Worm (Caenorhabditis elegans) whole organism, L1 larva: ENCODE data around the gene otub-1.
"Not testable (repeated sequence)": the region's sequence is repeated elsewhere in the genome, so short reads cannot be mapped to it uniquely, and the experiment has no call there.

Experiments used
- C04F5.9 ChIP-seq: sonication (generic microtip); optimal IDR thresholded peaks from 2 replicates; lab custom pipeline; 2016; ENCODE audit warnings: missing genetic modification characterization, missing compliant biosample characterization
- C16A3.4 ChIP-seq: fragments of 150-350 bp; optimal IDR thresholded peaks from 2 replicates; lab custom pipeline; 2014; ENCODE audit warnings: missing biosample characterization, missing genetic modification characterization
- C34B4.2 ChIP-seq: sonication (generic microtip); optimal IDR thresholded peaks from 2 replicates; lab custom pipeline; 2017; ENCODE audit warnings: mild to moderate bottlenecking, missing genetic modification characterization, missing compliant biosample characterization
- F16B12.6 ChIP-seq: fragments of 150-350 bp; optimal IDR thresholded peaks from 2 replicates; lab custom pipeline; 2014; ENCODE audit warnings: missing biosample characterization, missing genetic modification characterization
- alr-1 ChIP-seq: fragments of 200-800 bp; sonication (Bioruptor generic); optimal IDR thresholded peaks from 2 replicates; lab custom pipeline; 2018; ENCODE audit warnings: borderline replicate concordance, mild to moderate bottlenecking, missing genetic modification characterization, missing compliant biosample characterization
- aly-2 ChIP-seq: fragments of 150-350 bp; optimal IDR thresholded peaks from 2 replicates; lab custom pipeline; 2014; ENCODE audit warnings: missing biosample characterization, missing genetic modification characterization
- ceh-63 ChIP-seq: fragments of 200-800 bp; sonication (Bioruptor generic); optimal IDR thresholded peaks from 2 replicates; lab custom pipeline; 2018; ENCODE audit warnings: mild to moderate bottlenecking, missing genetic modification characterization, missing compliant biosample characterization
- ceh-8 ChIP-seq: fragments of 200-800 bp; sonication (Bioruptor generic); optimal IDR thresholded peaks from 2 replicates; lab custom pipeline; 2018; ENCODE audit warnings: mild to moderate bottlenecking, missing genetic modification characterization, moderate library complexity, missing compliant biosample characterization
- ceh-82 ChIP-seq, 3 experiments: fragments of 150-350 bp in 1 of 3; sonication (generic microtip) in 2 of 3; optimal IDR thresholded peaks; 2 replicates each; lab custom pipeline; 2014 to 2017; ENCODE audit warnings: missing biosample characterization in 3 of 3, missing genetic modification characterization in 3 of 3
- ceh-88 ChIP-seq: fragments of 200-800 bp; sonication (Bioruptor generic); IDR thresholded peaks from 2 replicates; pipeline ENCODE4 v1.3.6; 2022; ENCODE audit warnings: missing genetic modification characterization, missing compliant biosample characterization
- ces-1 ChIP-seq: fragments of 150-350 bp; optimal IDR thresholded peaks from 2 replicates; lab custom pipeline; 2014; ENCODE audit warnings: missing biosample characterization, missing genetic modification reagents, missing genetic modification characterization
- efl-1 ChIP-seq, 4 experiments: fragments of 150-350 bp; optimal IDR thresholded peaks in 3 of 4; peaks in 1 of 4; 1 replicate in 1 of 4; 2 replicates in 3 of 4; lab custom pipeline; 2014; ENCODE audit warnings: missing biosample characterization in 2 of 4, missing genetic modification characterization in 2 of 4, missing genetic modification reagents in 2 of 4
- efl-3 ChIP-seq: fragments of 200-800 bp; sonication (Bioruptor generic); optimal IDR thresholded peaks from 2 replicates; lab custom pipeline; 2018; ENCODE audit warnings: mild to moderate bottlenecking, missing genetic modification characterization, missing compliant biosample characterization
- egl-13 ChIP-seq: sonication (generic microtip); optimal IDR thresholded peaks from 2 replicates; lab custom pipeline; 2016; ENCODE audit warnings: missing genotype, missing genetic modification reagents, missing genetic modification characterization, missing compliant biosample characterization
- egl-27 ChIP-seq, 2 experiments: fragments of 150-350 bp in 1 of 2; sonication (generic microtip); optimal IDR thresholded peaks; 3 replicates each; lab custom pipeline; 2017 to 2018; ENCODE audit warnings: missing biosample characterization in 2 of 2, missing genetic modification characterization in 2 of 2, missing genetic modification reagents in 2 of 2
- elt-3 ChIP-seq, 6 experiments: fragments of 150-350 bp in 1 of 6; sonication (generic microtip); optimal IDR thresholded peaks; 2 replicates each; lab custom pipeline; 2017 to 2018; ENCODE audit warnings: missing biosample characterization in 6 of 6, missing genetic modification characterization in 6 of 6, inconsistent platforms in 1 of 6
- ets-5 ChIP-seq: fragments of 200-800 bp; sonication (Bioruptor generic); IDR thresholded peaks from 2 replicates; pipeline ENCODE4 v1.3.6; 2022; ENCODE audit warnings: missing genetic modification characterization, missing compliant biosample characterization
- fkh-8 ChIP-seq: sonication (generic microtip); optimal IDR thresholded peaks from 2 replicates; lab custom pipeline; 2016; ENCODE audit warnings: mild to moderate bottlenecking, missing genetic modification characterization, missing compliant biosample characterization
- fos-1 ChIP-seq: fragments of 150-350 bp; optimal IDR thresholded peaks from 2 replicates; lab custom pipeline; 2014; ENCODE audit warnings: missing biosample characterization, missing genetic modification characterization
- hlh-17 ChIP-seq: fragments of 200-800 bp; sonication (Bioruptor generic); optimal IDR thresholded peaks from 2 replicates; lab custom pipeline; 2018; ENCODE audit warnings: missing genetic modification characterization, mild to moderate bottlenecking, missing compliant biosample characterization, moderate library complexity, borderline replicate concordance
- hpl-2 ChIP-seq: fragments of 150-350 bp; optimal IDR thresholded peaks from 2 replicates; lab custom pipeline; 2014; ENCODE audit warnings: missing biosample characterization, missing genetic modification reagents, missing genetic modification characterization
- jun-1 ChIP-seq: fragments of 150-350 bp; optimal IDR thresholded peaks from 2 replicates; lab custom pipeline; 2014; ENCODE audit warnings: missing biosample characterization, missing genetic modification reagents, missing genetic modification characterization
- lin-14 ChIP-seq: fragments of 200-800 bp; sonication (Bioruptor generic); optimal IDR thresholded peaks from 2 replicates; lab custom pipeline; 2018; ENCODE audit warnings: mild to moderate bottlenecking, missing genetic modification characterization, moderate library complexity, missing compliant biosample characterization
- lin-15B ChIP-seq: fragments of 150-350 bp; sonication (generic microtip); optimal IDR thresholded peaks from 3 replicates; lab custom pipeline; 2014; ENCODE audit warnings: missing biosample characterization, missing genetic modification characterization
- lsy-2 ChIP-seq, 2 experiments: fragments of 150-350 bp; optimal IDR thresholded peaks; 2 replicates each; lab custom pipeline; 2014; ENCODE audit warnings: missing biosample characterization in 2 of 2, missing genetic modification characterization in 2 of 2
- mdl-1 ChIP-seq, 2 experiments: fragments of 150-350 bp; optimal IDR thresholded peaks; 2 replicates each; lab custom pipeline; 2014 to 2017; ENCODE audit warnings: missing biosample characterization in 2 of 2, missing genetic modification characterization in 2 of 2, inconsistent platforms in 1 of 2
- mep-1 ChIP-seq: fragments of 150-350 bp; optimal IDR thresholded peaks from 2 replicates; lab custom pipeline; 2014; ENCODE audit warnings: missing biosample characterization, missing genetic modification characterization
- nhr-19 ChIP-seq: fragments of 200-800 bp; sonication (Bioruptor generic); conservative IDR thresholded peaks from 2 replicates; pipeline ENCODE4 v1.3.6; 2022; ENCODE audit warnings: missing genetic modification characterization, missing compliant biosample characterization
- nhr-237 ChIP-seq: fragments of 150-350 bp; optimal IDR thresholded peaks from 2 replicates; lab custom pipeline; 2014; ENCODE audit warnings: missing biosample characterization, missing genetic modification characterization
- nhr-28 ChIP-seq: fragments of 150-350 bp; optimal IDR thresholded peaks from 2 replicates; lab custom pipeline; 2014; ENCODE audit warnings: missing biosample characterization, missing genetic modification characterization
- nhr-71 ChIP-seq: sonication (generic microtip); optimal IDR thresholded peaks from 2 replicates; lab custom pipeline; 2016; ENCODE audit warnings: mild to moderate bottlenecking, missing genetic modification characterization, moderate library complexity, missing compliant biosample characterization
- nhr-77 ChIP-seq: fragments of 150-350 bp; optimal IDR thresholded peaks from 2 replicates; lab custom pipeline; 2014; ENCODE audit warnings: missing biosample characterization, missing genetic modification characterization
- nhr-84 ChIP-seq: sonication (generic microtip); optimal IDR thresholded peaks from 2 replicates; lab custom pipeline; 2017; ENCODE audit warnings: missing biosample characterization, missing genetic modification characterization
- nhr-85 ChIP-seq: sonication (generic microtip); peaks from one replicate; lab custom pipeline; 2016; ENCODE audit warnings: missing genetic modification characterization, inconsistent platforms, missing compliant biosample characterization
- pag-3 ChIP-seq: sonication (generic microtip); optimal IDR thresholded peaks from 2 replicates; lab custom pipeline; 2017; ENCODE audit warnings: missing genetic modification characterization, mild to moderate bottlenecking, missing compliant biosample characterization, antibody characterized with exemption, borderline replicate concordance; ENCODE audit not compliant: insufficient read depth
- snu-23 ChIP-seq: sonication (generic microtip); optimal IDR thresholded peaks from 2 replicates; lab custom pipeline; 2016; ENCODE audit warnings: missing genetic modification characterization, missing compliant biosample characterization
- sox-4 ChIP-seq: sonication (generic microtip); optimal IDR thresholded peaks from 2 replicates; lab custom pipeline; 2016; ENCODE audit warnings: missing genetic modification characterization, missing compliant biosample characterization
- sptf-1 ChIP-seq: fragments of 150-350 bp; optimal IDR thresholded peaks from 2 replicates; lab custom pipeline; 2014; ENCODE audit warnings: missing biosample characterization, missing genetic modification characterization
- tlp-1 ChIP-seq: fragments of 150-350 bp; optimal IDR thresholded peaks from 2 replicates; lab custom pipeline; 2014; ENCODE audit warnings: missing biosample characterization, missing genetic modification characterization
- unc-130 ChIP-seq: fragments of 150-350 bp; optimal IDR thresholded peaks from 2 replicates; lab custom pipeline; 2017; ENCODE audit warnings: missing biosample characterization, missing genetic modification characterization, inconsistent platforms
- unc-62 ChIP-seq: fragments of 150-350 bp; optimal IDR thresholded peaks from 2 replicates; lab custom pipeline; 2014; ENCODE audit warnings: missing biosample characterization, missing genetic modification reagents, missing genetic modification characterization
- zag-1 ChIP-seq: fragments of 150-350 bp; optimal IDR thresholded peaks from 2 replicates; lab custom pipeline; 2014; ENCODE audit warnings: missing biosample characterization, missing genetic modification characterization

otub-1 gene

DNA sequence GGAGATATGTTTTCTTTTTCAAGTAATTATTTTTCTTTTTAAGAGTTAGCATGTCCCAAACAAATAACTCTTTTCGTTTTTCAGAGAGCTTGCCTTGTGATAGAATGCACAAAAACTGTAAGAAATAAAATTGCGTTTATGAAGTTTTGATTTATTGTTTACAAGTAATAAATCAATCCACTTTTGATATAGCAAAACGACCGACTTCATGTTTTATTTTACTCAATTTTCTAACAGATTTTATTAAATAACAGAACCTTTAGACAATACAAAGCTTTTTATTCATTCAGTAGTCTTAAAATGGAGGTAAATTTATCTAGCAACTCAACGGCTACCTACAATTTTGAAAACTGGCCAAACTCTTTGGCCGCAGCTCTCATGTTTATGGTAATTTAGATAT is 28.7 kb downstream of the otub-1 start, which contains the start of gene srx-78:
srx-78 (plus strand) TSS at position 301 of the 400 bp plus-strand sequence.
- TF ChIP-seq nhr-85, result no peak
- no peak for TF ChIP-seq mep-1 (tag; lab: Kevin White, UChicago)
- no peak for TF ChIP-seq hlh-17 (GFP tag; lab: Kevin White, UChicago)
- TF ChIP-seq sox-4, result no peak
- TF ChIP-seq fos-1 (tag; lab: Kevin White, UChicago), result no peak
- TF ChIP-seq fkh-8 (tag; lab: Kevin White, UChicago), result no peak
- TF ChIP-seq ceh-88 (GFP tag; lab: Robert Waterston, UW), result no peak
- no peak for TF ChIP-seq C34B4.2 (tag; lab: Kevin White, UChicago)
- no peak for TF ChIP-seq efl-1 (optimal IDR thresholded peaks at IDR 0.05; lab: Kevin White, UChicago)
- no peak for TF ChIP-seq efl-1 (GFP tag; optimal IDR thresholded peaks at IDR 0.05 in 1 of 2; lab: Kevin White, UChicago)
- no peak for TF ChIP-seq nhr-28 (tag; lab: Kevin White, UChicago)
- no peak for TF ChIP-seq aly-2 (tag; lab: Kevin White, UChicago)
- no peak for TF ChIP-seq mdl-1 (tag; optimal IDR thresholded peaks at IDR 0.05; lab: Kevin White, UChicago)
- TF ChIP-seq lin-15B (tag; lab: Kevin White, UChicago), result no peak
- TF ChIP-seq C16A3.4 (tag; lab: Kevin White, UChicago), result no peak
- TF ChIP-seq ceh-63 (GFP tag; lab: Kevin White, UChicago), result no peak
- no peak for TF ChIP-seq hpl-2
- TF ChIP-seq, all 84 proteins: peak for 0

DNA sequence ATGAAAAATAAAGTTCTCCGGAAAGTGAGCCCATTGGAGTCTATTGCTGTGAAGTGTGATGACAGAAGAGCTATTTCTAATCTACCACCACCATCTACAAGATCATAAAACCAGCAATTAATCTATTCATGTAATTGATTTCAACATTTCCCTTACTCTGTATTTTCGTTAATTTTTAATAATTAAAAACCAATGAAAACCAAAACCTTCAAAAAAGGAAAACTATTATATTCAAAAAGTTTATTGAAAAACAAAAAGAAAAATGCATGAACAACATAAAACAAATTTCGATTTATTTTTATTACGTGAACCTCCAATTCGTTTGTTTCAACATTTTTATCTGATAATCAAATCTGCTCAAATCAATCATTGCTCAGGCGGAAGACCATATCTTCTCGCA is 33.3 kb downstream of the otub-1 start, which contains the start of gene C01G10.1:
C01G10.1 (plus strand) TSS at position 301 of the 400 bp plus-strand sequence.
- no peak for TF ChIP-seq zag-1 (tag; lab: Kevin White, UChicago)
- no peak for TF ChIP-seq nhr-237 (tag; lab: Kevin White, UChicago)
- no peak for TF ChIP-seq aly-2 (tag; lab: Kevin White, UChicago)
- TF ChIP-seq, all 84 proteins: peak for 0

DNA sequence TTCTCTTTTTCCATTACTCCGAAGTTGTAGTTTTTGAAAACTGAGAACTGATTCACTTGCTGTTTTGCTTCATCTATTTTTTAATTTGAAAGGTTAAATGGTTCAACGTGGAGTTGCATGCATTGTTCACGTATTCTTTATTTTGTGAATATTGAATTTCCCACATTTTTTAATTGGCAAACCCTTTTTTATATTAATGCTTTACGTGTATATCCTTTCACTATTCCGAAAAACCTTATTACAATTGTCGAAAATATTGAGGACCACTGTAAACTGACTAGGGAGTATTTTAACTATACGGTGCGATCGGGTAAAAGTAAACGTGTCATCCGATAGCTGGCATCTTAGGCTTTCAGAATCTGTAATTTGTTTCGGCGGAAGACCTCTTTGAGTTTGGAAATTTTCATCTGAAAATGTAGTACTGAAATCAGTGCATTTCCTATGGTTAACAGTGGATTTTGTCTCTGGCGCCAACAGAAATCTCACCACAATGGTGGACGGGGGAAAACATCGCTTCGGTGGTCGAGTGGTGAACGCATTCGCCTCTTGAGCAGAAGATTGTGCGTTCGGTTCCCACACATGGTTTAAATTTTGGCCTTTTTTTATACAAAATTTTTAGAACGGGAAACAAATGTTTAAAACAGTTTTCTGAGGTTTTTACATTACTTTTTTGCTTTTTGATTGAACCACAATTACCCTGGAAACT is 39.9 kb downstream of the otub-1 start, which contains the start of gene C01G10.14:
C01G10.14 (minus strand) TSS at position 51 of the 706 bp plus-strand sequence.
- TF ChIP-seq nhr-71 (tag; lab: Kevin White, UChicago); nhr-85; C34B4.2 (tag; lab: Kevin White, UChicago): not testable (repeated sequence)

DNA sequence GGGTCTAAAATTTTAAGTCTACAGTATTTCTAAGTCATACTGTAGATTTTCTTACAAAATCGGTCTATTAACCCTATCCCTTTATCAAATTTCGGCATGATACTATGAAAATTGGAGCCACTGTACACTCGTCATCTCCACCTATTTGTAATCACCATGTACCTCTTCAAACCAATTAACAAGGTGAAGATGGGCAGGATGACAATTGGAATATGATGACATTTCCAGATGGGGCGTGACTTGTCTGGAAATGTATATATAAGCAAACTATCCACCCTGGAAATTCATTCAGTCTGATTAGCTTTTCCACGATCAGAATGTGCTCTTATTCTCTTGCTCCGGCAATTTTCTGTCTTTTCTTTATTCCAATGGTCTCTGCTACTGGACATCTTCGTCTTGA is 43.2 kb downstream of the otub-1 start, which contains the start of gene Y75B12A.2:
Y75B12A.2 (plus strand) TSS at position 301 of the 400 bp plus-strand sequence.
- TF ChIP-seq pag-3 (tag; lab: Kevin White, UChicago) (no peak), unc-130 (tag; lab: Kevin White, UChicago) (no peak), efl-1 (optimal IDR thresholded peaks at IDR 0.05; lab: Kevin White, UChicago) (no peak), efl-1 (GFP tag; optimal IDR thresholded peaks at IDR 0.05 in 1 of 2; lab: Kevin White, UChicago) (no peak), sox-4 (no peak), ceh-8 (GFP tag; lab: Kevin White, UChicago) (no peak), ces-1 (no peak), sptf-1 (tag; lab: Kevin White, UChicago) (no peak), nhr-19 (no peak), alr-1 (tag; lab: Kevin White, UChicago) (no peak), ceh-88 (GFP tag; lab: Robert Waterston, UW) (no peak), jun-1 (tag; lab: Kevin White, UChicago) (no peak), snu-23 (GFP tag; lab: Kevin White, UChicago) (no peak), efl-3 (GFP tag; lab: Kevin White, UChicago) (no peak), mdl-1 (tag; optimal IDR thresholded peaks at IDR 0.05; lab: Kevin White, UChicago) (no peak)

DNA sequence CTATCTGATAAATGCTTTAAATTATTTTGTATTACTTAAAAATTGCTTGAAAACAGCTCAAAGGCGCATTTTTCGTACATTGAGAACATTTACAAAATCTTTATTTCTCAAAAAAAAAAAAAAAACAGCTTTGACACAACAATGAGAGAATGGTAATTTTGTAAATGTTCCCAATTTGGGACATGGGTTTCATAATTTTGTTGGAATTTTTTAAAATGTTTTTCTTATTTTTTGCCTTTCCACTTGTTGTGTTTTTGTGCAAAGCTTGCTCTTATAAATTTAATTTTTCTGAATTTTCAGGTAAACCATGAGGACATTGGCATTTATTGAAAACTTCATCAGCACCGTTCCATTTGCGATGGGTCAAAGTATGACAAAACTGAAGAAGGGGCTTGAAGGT is 45.6 kb downstream of the otub-1 start, which contains the start of gene T01G5.7:
T01G5.7 (plus strand) TSS at position 301 of the 400 bp plus-strand sequence.
- TF ChIP-seq ets-5 (GFP tag; lab: Robert Waterston, UW), result no peak
- TF ChIP-seq egl-13 (tag; lab: Kevin White, UChicago), result no peak
- no peak for TF ChIP-seq egl-27 (tag; optimal IDR thresholded peaks at IDR 0.05; lab: Kevin White, UChicago)
- no peak for TF ChIP-seq C34B4.2 (tag; lab: Kevin White, UChicago)
- no peak for TF ChIP-seq hlh-17 (GFP tag; lab: Kevin White, UChicago)
- TF ChIP-seq unc-62, result no peak
- TF ChIP-seq ceh-82 (tag; optimal IDR thresholded peaks at IDR 0.05; lab: Kevin White, UChicago), result no peak
- no peak for TF ChIP-seq nhr-84 (tag; lab: Kevin White, UChicago)
- no peak for TF ChIP-seq tlp-1
- TF ChIP-seq C04F5.9 (tag; lab: Kevin White, UChicago), result no peak
- no peak for TF ChIP-seq lsy-2 (tag; optimal IDR thresholded peaks at IDR 0.05; lab: Kevin White, UChicago)
- no peak for TF ChIP-seq lin-14 (GFP tag; lab: Kevin White, UChicago)
- TF ChIP-seq C16A3.4 (tag; lab: Kevin White, UChicago), result no peak
- no peak for TF ChIP-seq unc-130 (tag; lab: Kevin White, UChicago)
- TF ChIP-seq elt-3 (tag; optimal IDR thresholded peaks at IDR 0.05; lab: Kevin White, UChicago), result no peak
- TF ChIP-seq nhr-77 (tag; lab: Kevin White, UChicago), result no peak
- TF ChIP-seq F16B12.6 (tag; lab: Kevin White, UChicago), result no peak
